Worm (Caenorhabditis elegans) whole organism, mixed stage, embryonic: ENCODE measurements around the gene C16A3.5.

Experiments
- ceh-39 ChIP-seq: fragments of 150-350 bp; optimal IDR thresholded peaks from 2 replicates; lab custom pipeline; 2014; ENCODE audit warnings: missing biosample characterization, missing genetic modification characterization
- ceh-43 ChIP-seq: fragments of 200-800 bp; sonication (Bioruptor generic); optimal IDR thresholded peaks from 2 replicates; lab custom pipeline; 2018; ENCODE audit warnings: mild to moderate bottlenecking, missing genetic modification characterization, moderate library complexity, missing compliant biosample characterization
- ces-1 ChIP-seq: fragments of 150-350 bp; optimal IDR thresholded peaks from 2 replicates; lab custom pipeline; 2014; ENCODE audit warnings: missing biosample characterization, missing genetic modification reagents, missing genetic modification characterization
- lin-13 ChIP-seq: fragments of 150-350 bp; optimal IDR thresholded peaks from 2 replicates; lab custom pipeline; 2014; ENCODE audit warnings: missing biosample characterization, missing genetic modification characterization
- pha-4 ChIP-seq: fragments of 150-350 bp; optimal IDR thresholded peaks from 2 replicates; lab custom pipeline; 2018; ENCODE audit warnings: missing biosample characterization, missing genetic modification reagents, missing genetic modification characterization
- sptf-1 ChIP-seq: sonication (generic microtip); optimal IDR thresholded peaks from 2 replicates; lab custom pipeline; 2017; ENCODE audit warnings: mild to moderate bottlenecking, missing genetic modification characterization, moderate library complexity, missing compliant biosample characterization
- unc-120 ChIP-seq: sonication (generic microtip); optimal IDR thresholded peaks from 2 replicates; lab custom pipeline; 2017; ENCODE audit warnings: missing genetic modification characterization, missing compliant biosample characterization; ENCODE audit not compliant: poor library complexity, severe bottlenecking
- unc-39 ChIP-seq: fragments of 150-350 bp; optimal IDR thresholded peaks from 2 replicates; lab custom pipeline; 2014; ENCODE audit warnings: missing biosample characterization, missing genetic modification characterization
- unc-62 ChIP-seq: fragments of 150-350 bp; optimal IDR thresholded peaks from 2 replicates; lab custom pipeline; 2014; ENCODE audit warnings: missing biosample characterization, missing genetic modification reagents, missing genetic modification characterization
- ztf-11 ChIP-seq: fragments of 150-350 bp; optimal IDR thresholded peaks from 2 replicates; lab custom pipeline; 2014; ENCODE audit warnings: missing biosample characterization, missing genetic modification characterization

DNA sequence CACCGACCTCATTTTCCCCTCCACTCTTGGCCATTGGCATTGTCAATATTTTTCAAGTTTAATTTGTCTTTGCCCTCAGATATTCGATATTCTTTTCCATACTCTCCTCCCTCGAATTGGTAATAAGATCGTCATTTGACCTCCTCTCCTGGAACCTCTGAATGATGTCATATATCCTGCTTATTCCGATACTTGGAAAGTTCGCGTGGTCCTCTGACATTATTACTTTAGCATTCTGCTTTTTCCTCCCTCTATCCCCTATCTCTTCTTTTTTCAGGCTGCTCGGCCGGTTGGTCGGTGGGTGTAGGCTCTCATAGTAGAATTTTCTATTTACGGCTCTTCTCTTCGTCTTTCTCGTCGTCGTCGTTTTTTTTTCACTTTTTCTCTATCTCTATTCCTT, 28.1 kb upstream of the C16A3.5 start:
- no peak for TF ChIP-seq pha-4 (tag; lab: Kevin White, UChicago)
- no peak for TF ChIP-seq ces-1 (GFP tag; lab: Kevin White, UChicago)
- TF ChIP-seq ceh-39 (tag; lab: Kevin White, UChicago), result no peak
- no peak for TF ChIP-seq ztf-11 (tag; lab: Kevin White, UChicago)
- no peak for TF ChIP-seq unc-62 (GFP tag; lab: Kevin White, UChicago)
- no peak for TF ChIP-seq sptf-1
- TF ChIP-seq unc-39, result no peak
- no peak for TF ChIP-seq lin-13
- TF ChIP-seq unc-120, result no peak
- no peak for TF ChIP-seq ceh-43 (GFP tag; lab: Kevin White, UChicago)
